Worm (Caenorhabditis elegans): ENCODE measurements around the gene Y53G8B.2.
A peak's percentile ranks its signal among the peaks of the same experiment; 100 is the strongest.

DNA sequence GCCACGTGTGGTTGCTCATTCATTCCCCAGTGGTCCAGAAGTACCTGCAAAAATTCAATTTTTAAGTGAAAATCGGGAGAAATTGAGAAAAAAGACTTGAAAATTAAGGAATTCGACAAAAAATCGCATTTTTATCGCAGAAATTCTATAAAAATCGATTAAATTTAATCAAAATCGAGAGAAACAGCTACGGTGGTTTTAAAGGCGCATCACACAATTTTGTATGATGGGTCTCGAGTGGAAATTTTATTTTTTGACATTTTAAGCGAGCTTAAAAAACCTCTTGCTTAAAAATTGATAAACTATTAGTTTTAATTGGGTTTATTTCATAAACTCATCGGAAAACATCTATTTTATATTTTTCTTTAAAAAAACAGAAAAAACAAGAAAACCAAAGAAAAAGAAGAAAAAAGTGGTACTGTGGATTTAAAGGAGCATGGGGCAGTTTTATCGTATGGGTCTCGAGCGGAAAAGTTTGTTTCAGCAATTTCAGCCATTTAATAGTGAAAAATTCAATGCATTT lies 23.4 kb upstream of the Y53G8B.2 start, which contains the start of gene nipa-1:
- no peak for TF ChIP-seq sea-2 (GFP tag; IDR thresholded peaks at IDR 0.05)
- peak; percentile 95 for TF ChIP-seq xnd-1 (tag; optimal IDR thresholded peaks at IDR 0.05)
- no peak for TF ChIP-seq Y67H2A.10 (GFP tag; conservative IDR thresholded peaks at IDR 0.05)
- peak; percentile 45 for TF ChIP-seq D2030.7 (GFP tag; IDR thresholded peaks at IDR 0.05)
- TF ChIP-seq rpc-1 (optimal IDR thresholded peaks at IDR 0.05): no peak
- TF ChIP-seq rpc-1 (tag; optimal IDR thresholded peaks at IDR 0.05): no peak
- TF ChIP-seq pha-4 (tag; optimal IDR thresholded peaks at IDR 0.05): no peak
- no peak for TF ChIP-seq ets-4 (GFP tag; optimal IDR thresholded peaks at IDR 0.05)
- no peak for TF ChIP-seq ekl-4 (GFP tag; IDR thresholded peaks at IDR 0.05)
- TF ChIP-seq ama-1 (optimal IDR thresholded peaks at IDR 0.05): no peak
- TF ChIP-seq ama-1 (GFP tag; optimal IDR thresholded peaks at IDR 0.05): no peak
- TF ChIP-seq Y53G8AR.9 (GFP tag; conservative IDR thresholded peaks at IDR 0.05): no peak

Data from whole organism, young adult.